Worm (Caenorhabditis elegans) whole organism, early embryonic: ENCODE measurements around the gene srg-60.

Experiments used
- B0310.2 ChIP-seq: sonication (generic microtip); optimal IDR thresholded peaks from 2 replicates; lab custom pipeline; 2016; ENCODE audit warnings: mild to moderate bottlenecking, missing genetic modification characterization, missing compliant biosample characterization
- ama-1 ChIP-seq: fragments of 150-350 bp; optimal IDR thresholded peaks from 2 replicates; lab custom pipeline; 2014
- hnd-1 ChIP-seq: sonication (generic microtip); optimal IDR thresholded peaks from 2 replicates; lab custom pipeline; 2016; ENCODE audit warnings: missing genetic modification characterization, missing compliant biosample characterization
- pes-1 ChIP-seq: fragments of 200-800 bp; sonication (Bioruptor generic); IDR thresholded peaks from 2 replicates; pipeline ENCODE4 v1.3.6; 2022; ENCODE audit warnings: missing genetic modification reagents, missing genetic modification characterization, missing compliant biosample characterization

ce11 chrV:2677648-2678047 lies 44.8 kb downstream of the srg-60 start:
- TF ChIP-seq pes-1 (GFP tag; lab: Robert Waterston, UW) = no peak
- TF ChIP-seq B0310.2 = no peak
- no peak for TF ChIP-seq hnd-1 (tag; lab: Kevin White, UChicago)
- TF ChIP-seq ama-1 (lab: Kevin White, UChicago) = no peak
